Worm (Caenorhabditis elegans): ENCODE data around the gene baf-1.

Gene baf-1

DNA sequence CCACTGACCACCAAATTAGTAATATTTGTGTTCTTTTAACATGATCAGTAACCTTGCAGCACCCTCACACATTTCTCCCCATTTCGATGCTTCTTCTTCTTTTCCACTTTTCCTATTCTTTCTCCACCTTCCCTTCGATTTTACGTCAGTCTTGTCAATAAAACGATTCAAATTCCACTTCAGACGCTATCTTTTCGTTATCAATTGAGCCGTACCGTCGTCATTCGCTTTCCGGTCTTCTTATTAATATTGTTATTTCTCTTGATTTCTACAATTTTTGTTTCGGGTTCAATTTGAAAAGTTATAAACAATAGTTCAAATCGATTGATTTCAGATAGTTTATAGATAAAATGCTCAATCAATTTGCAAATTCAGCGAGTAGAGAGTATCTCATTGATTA, 20.2 kb downstream of the baf-1 start:
- TF ChIP-seq B0336.3 (GFP tag; IDR thresholded peaks at IDR 0.05) (no peak), bed-2 (GFP tag; IDR thresholded peaks at IDR 0.05) (no peak), fkh-3 (tag; optimal IDR thresholded peaks at IDR 0.05) (no peak), ztf-28 (GFP tag; IDR thresholded peaks at IDR 0.05) (no peak), nhr-80 (tag; optimal IDR thresholded peaks at IDR 0.05) (peak; percentile 55)

DNA sequence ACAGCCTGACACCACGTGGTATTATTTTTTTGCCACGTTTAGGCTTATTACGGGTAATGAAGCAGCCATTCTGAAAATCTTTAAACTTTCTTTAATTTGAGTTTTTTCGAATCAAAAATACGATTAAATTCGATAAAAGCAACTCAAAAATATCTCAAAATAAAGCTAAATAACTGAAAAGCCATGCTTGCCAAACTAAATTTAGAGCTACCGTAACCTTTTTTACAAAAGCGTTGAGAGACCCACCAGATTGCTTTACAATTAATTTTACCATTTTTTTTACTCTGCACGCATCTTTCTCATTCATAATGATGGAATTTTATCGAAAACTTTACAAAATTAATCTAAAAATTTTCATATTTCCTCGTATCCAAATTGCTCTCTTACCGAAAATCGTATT, 20.8 kb downstream of the baf-1 start:
- TF ChIP-seq madf-8 (GFP tag; conservative IDR thresholded peaks at IDR 0.05) (peak; percentile 73), B0019.2 (GFP tag; conservative IDR thresholded peaks at IDR 0.05) (no peak), lsl-1 (GFP tag; optimal IDR thresholded peaks at IDR 0.05) (peak; percentile 70)

DNA sequence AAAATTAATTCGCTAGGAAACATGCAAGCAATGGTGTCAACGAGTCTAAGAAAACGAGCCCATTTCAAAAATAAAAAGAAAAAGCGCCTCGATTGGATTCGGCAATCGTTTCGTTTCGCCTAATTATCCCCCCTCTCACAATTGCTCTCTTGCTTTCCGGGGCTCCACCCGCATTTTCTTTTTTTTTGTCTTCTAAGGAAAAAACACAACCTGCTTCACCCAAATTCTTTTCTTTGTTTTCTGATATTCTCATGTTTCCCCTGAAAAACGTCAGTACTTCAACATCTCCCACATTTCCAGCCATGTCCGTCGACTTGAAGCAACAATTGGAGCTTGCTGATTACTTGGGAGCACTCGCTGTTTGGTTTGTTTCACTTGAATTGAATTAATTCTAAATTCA, 21.2 kb downstream of the baf-1 start, which contains the start of gene nlp-36:
Gene nlp-36, plus strand, starts transcription at position 301 of the 400 bp plus-strand sequence.
- no peak for TF ChIP-seq rpc-1 (optimal IDR thresholded peaks at IDR 0.05)
- no peak for TF ChIP-seq rpc-1 (tag; optimal IDR thresholded peaks at IDR 0.05)
- peak; percentile 9 for TF ChIP-seq him-1 (tag; optimal IDR thresholded peaks at IDR 0.05)

DNA sequence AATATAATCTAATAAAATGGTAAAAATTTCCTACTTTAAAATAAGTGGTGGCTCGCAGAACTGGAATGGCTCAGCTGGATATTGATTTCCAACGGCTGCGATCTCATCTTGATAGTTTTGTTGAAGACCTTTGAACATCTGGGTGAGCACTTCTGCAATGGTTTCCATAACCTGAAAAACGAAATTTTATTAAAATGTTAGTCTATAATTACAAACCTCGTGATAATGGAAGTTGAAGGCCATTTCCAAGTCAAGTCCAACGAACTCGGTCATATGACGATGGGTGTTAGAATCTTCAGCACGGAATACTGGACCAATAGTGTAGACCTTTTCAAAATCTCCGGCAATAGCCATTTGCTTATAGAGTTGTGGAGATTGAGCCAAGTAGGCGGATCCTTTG, 22.5 kb downstream of the baf-1 start:
- TF ChIP-seq sdz-38 (tag; optimal IDR thresholded peaks at IDR 0.05) (no peak), lin-35 (GFP tag; optimal IDR thresholded peaks at IDR 0.05) (no peak), F33H1.4 (GFP tag; IDR thresholded peaks at IDR 0.05) (no peak), attf-3 (GFP tag; conservative IDR thresholded peaks at IDR 0.05) (no peak), ekl-4 (GFP tag; IDR thresholded peaks at IDR 0.05) (no peak), Y79H2A.3 (GFP tag; conservative IDR thresholded peaks at IDR 0.05) (no peak), ceh-79 (tag; optimal IDR thresholded peaks at IDR 0.05) (no peak), unc-62 (GFP tag; optimal IDR thresholded peaks at IDR 0.05) (no peak), ztf-18 (tag; optimal IDR thresholded peaks at IDR 0.05) (no peak), sea-2 (GFP tag; IDR thresholded peaks at IDR 0.05) (no peak), madf-6 (GFP tag; IDR thresholded peaks at IDR 0.05) (no peak), let-526 (GFP tag; IDR thresholded peaks at IDR 0.05) (no peak), xnd-1 (tag; optimal IDR thresholded peaks at IDR 0.05) (no peak), egl-18 (GFP tag; IDR thresholded peaks at IDR 0.05) (no peak), ceh-91 (GFP tag; IDR thresholded peaks at IDR 0.05) (no peak), ZK185.1 (tag; optimal IDR thresholded peaks at IDR 0.05; ENCODE audit: poor library complexity, severe bottlenecking) (no peak)

DNA sequence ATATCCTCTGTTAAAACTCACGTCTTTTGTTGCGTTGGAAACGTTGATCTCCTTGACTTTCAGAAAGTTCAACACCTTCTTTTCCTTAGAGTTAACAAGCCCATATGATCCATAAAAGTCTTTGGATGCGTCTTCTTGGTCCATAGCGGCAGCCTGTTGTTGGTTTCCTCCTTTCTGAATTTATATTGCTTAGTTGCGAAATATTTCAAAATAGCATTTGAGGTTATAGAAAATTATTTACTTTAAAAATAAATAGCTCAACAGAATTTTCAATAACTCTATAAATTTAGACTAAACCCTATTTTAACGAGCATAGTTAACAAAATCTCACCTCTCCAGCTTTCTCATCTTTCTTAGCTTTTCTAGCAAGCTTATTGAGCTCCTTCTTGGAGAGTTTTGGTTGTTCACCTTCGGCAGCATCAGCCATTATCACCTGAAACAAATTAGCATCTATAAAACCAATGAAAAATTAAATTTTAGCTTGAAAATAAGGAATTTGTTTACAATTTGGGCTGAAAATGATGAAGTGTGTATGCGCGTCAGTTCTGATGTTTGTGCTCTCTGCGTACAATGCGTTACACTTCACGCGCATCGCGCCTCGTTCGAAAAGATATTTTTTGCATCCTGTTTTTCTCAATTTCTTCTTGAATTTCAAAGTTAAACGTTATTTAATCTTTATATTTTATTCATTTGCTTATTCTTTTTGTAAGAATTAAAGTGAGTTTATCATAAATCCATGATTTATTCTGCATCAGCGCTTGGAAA, 23.7 kb downstream of the baf-1 start, which contains the start of the genes dars-1 and ctr-9:
Gene dars-1, minus strand, starts transcription at position 433 of the 765 bp plus-strand sequence.
Gene ctr-9, plus strand, starts transcription at position 614 of the 765 bp plus-strand sequence.
- TF ChIP-seq cebp-1 (GFP tag; IDR thresholded peaks at IDR 0.05) = peak; percentile 30; the same call in 1 of the 2 replicates
- TF ChIP-seq cebp-1 (tag; optimal IDR thresholded peaks at IDR 0.05) = peak; percentile 87
- no peak for TF ChIP-seq sptf-2 (GFP tag; optimal IDR thresholded peaks at IDR 0.05)
- TF ChIP-seq Y53G8AR.9 (GFP tag; conservative IDR thresholded peaks at IDR 0.05) = 0 out of 2 replicates have a peak, but pooled peaks have one; percentile 42
- no peak for TF ChIP-seq ceh-40 (GFP tag; IDR thresholded peaks at IDR 0.05)
- no peak for TF ChIP-seq snpc-1.3 (tag; optimal IDR thresholded peaks at IDR 0.05; ENCODE audit: insufficient read depth)
- TF ChIP-seq ztf-18 (tag; optimal IDR thresholded peaks at IDR 0.05) = no peak
- TF ChIP-seq snpc-3.4 (tag; optimal IDR thresholded peaks at IDR 0.05) = peak; percentile 0
- no peak for TF ChIP-seq lin-40 (tag; optimal IDR thresholded peaks at IDR 0.05)
